Fruit fly (Drosophila melanogaster) whole organism, pupa: ENCODE data around the gene CG13445.

ENCODE experiments used
- CG13204 ChIP-seq: fragments of 200-800 bp; sonication (Bioruptor generic); optimal IDR thresholded peaks from 2 replicates; lab custom pipeline; 2018; ENCODE audit warnings: missing biosample characterization, mild to moderate bottlenecking, missing genetic modification characterization, moderate library complexity
- CG15710 ChIP-seq: fragments of 200-800 bp; sonication (Bioruptor generic); optimal IDR thresholded peaks from 2 replicates; lab custom pipeline; 2018; ENCODE audit warnings: missing biosample characterization, mild to moderate bottlenecking, missing genetic modification characterization, moderate library complexity
- CG34367 ChIP-seq: fragments of 200-800 bp; sonication (Bioruptor generic); optimal IDR thresholded peaks from 2 replicates; lab custom pipeline; 2018; ENCODE audit warnings: missing biosample characterization, mild to moderate bottlenecking, missing genetic modification characterization
- CG9948 ChIP-seq: fragments of 200-800 bp; sonication (Bioruptor generic); optimal IDR thresholded peaks from 2 replicates; lab custom pipeline; 2018; ENCODE audit warnings: missing biosample characterization, mild to moderate bottlenecking, missing genetic modification characterization, moderate library complexity
- EcR ChIP-seq: fragments of 200-800 bp; sonication (Bioruptor generic); optimal IDR thresholded peaks from 3 replicates; lab custom pipeline; 2019; ENCODE audit warnings: missing biosample characterization, missing genetic modification characterization, mild to moderate bottlenecking, moderate library complexity, missing genetic modification reagents
- Ets98B ChIP-seq: fragments of 200-800 bp; sonication (Bioruptor generic); IDR thresholded peaks from 2 replicates; pipeline ENCODE4 v1.3.6; 2022; ENCODE audit warnings: missing biosample characterization, missing genetic modification characterization
- Pif1A ChIP-seq: fragments of 200-800 bp; sonication (Bioruptor generic); optimal IDR thresholded peaks from 3 replicates; lab custom pipeline; 2016; ENCODE audit warnings: missing biosample characterization, missing genetic modification characterization
- Pif1B ChIP-seq: fragments of 200-800 bp; sonication (Bioruptor generic); optimal IDR thresholded peaks from 3 replicates; lab custom pipeline; 2016; ENCODE audit warnings: missing biosample characterization, missing genetic modification characterization
- Snoo ChIP-seq: fragments of 200-800 bp; sonication (Bioruptor generic); optimal IDR thresholded peaks from 3 replicates; lab custom pipeline; 2017; ENCODE audit warnings: missing biosample characterization, mild to moderate bottlenecking, missing genetic modification characterization, inconsistent platforms
- fd96Ca ChIP-seq: fragments of 200-800 bp; sonication (Bioruptor generic); IDR thresholded peaks from 3 replicates; pipeline ENCODE4 v1.3.6; 2022; ENCODE audit warnings: missing biosample characterization, missing genetic modification characterization
- gl ChIP-seq: fragments of 200-800 bp; sonication (Bioruptor generic); optimal IDR thresholded peaks from 2 replicates; lab custom pipeline; 2018; ENCODE audit warnings: missing biosample characterization, mild to moderate bottlenecking, missing genetic modification characterization
- rn ChIP-seq: fragments of 200-800 bp; sonication (Bioruptor generic); IDR thresholded peaks from 2 replicates; pipeline ENCODE4 v1.3.6; 2022; ENCODE audit warnings: missing biosample characterization, missing genetic modification characterization

dm6 chr3L:15808022-15808421 is 1.3 kb upstream of the CG13445 start, which contains the start of gene CG6244:
- TF ChIP-seq Pif1A (no peak), gl (no peak), rn (GFP tag; lab: Robert Waterston, UW) (no peak), EcR (GFP tag; lab: Kevin White, UChicago) (no peak), CG15710 (tag; lab: Kevin White, UChicago) (no peak), CG13204 (no peak), Snoo (tag; lab: Kevin White, UChicago) (no peak), Pif1B (no peak), Ets98B (GFP tag; lab: Robert Waterston, UW) (no peak), fd96Ca (no peak), CG34367 (no peak), CG9948 (tag; lab: Kevin White, UChicago) (no peak)
